Worm (Caenorhabditis elegans) whole organism, L2 larva: ENCODE measurements around the gene mtrf-1L.

Experiments
- R02D3.7 ChIP-seq: fragments of 150-350 bp; optimal IDR thresholded peaks from 2 replicates; lab custom pipeline; 2014; ENCODE audit warnings: missing biosample characterization, missing genetic modification characterization
- fos-1 ChIP-seq: fragments of 150-350 bp; optimal IDR thresholded peaks from 2 replicates; lab custom pipeline; 2014; ENCODE audit warnings: missing biosample characterization, missing genetic modification characterization
- lin-13 ChIP-seq: fragments of 150-350 bp; optimal IDR thresholded peaks from 2 replicates; lab custom pipeline; 2014; ENCODE audit warnings: missing biosample characterization, missing genetic modification reagents, missing genetic modification characterization
- lsy-2 ChIP-seq, 2 experiments: fragments of 150-350 bp in 1 of 2; sonication (generic microtip) in 1 of 2; optimal IDR thresholded peaks; 2 replicates each; lab custom pipeline; 2014 to 2017; ENCODE audit warnings: missing biosample characterization in 2 of 2, missing genetic modification characterization in 2 of 2
- nhr-23 ChIP-seq: fragments of 150-350 bp; optimal IDR thresholded peaks from 2 replicates; lab custom pipeline; 2014; ENCODE audit warnings: missing biosample characterization, missing genetic modification reagents, missing genetic modification characterization
- peb-1 ChIP-seq: fragments of 150-350 bp; optimal IDR thresholded peaks from 2 replicates; lab custom pipeline; 2014; ENCODE audit warnings: missing biosample characterization, missing genetic modification characterization
- sem-4 ChIP-seq: fragments of 150-350 bp; optimal IDR thresholded peaks from 2 replicates; lab custom pipeline; 2014; ENCODE audit warnings: missing biosample characterization, missing genetic modification reagents, missing genetic modification characterization
- ztf-4 ChIP-seq: fragments of 150-350 bp; optimal IDR thresholded peaks from 2 replicates; lab custom pipeline; 2014; ENCODE audit warnings: missing biosample characterization, missing genetic modification characterization

ce11 chrIV:5137809-5138208 lies 49.1 kb upstream of the mtrf-1L start:
- TF ChIP-seq nhr-23 (no peak), fos-1 (tag; lab: Kevin White, UChicago) (no peak), R02D3.7 (tag; lab: Kevin White, UChicago) (no peak), sem-4 (tag; lab: Kevin White, UChicago) (no peak), lin-13 (GFP tag; lab: Kevin White, UChicago) (no peak), lsy-2 (tag; optimal IDR thresholded peaks at IDR 0.05; lab: Kevin White, UChicago) (peak in 1 of 2 experiments; percentile 44), ztf-4 (tag; lab: Kevin White, UChicago) (no peak), peb-1 (tag; lab: Kevin White, UChicago) (no peak)
